Fruit fly (Drosophila melanogaster) whole organism, adult: Measurements from ENCODE around the gene Dpp10.

Source experiments
- cnc ChIP-seq, 2 experiments: fragments of >200 bp; optimal IDR thresholded peaks; 2 replicates each; lab custom pipeline; 2017
- tj ChIP-seq: fragments of 200-800 bp; sonication (Bioruptor generic); optimal IDR thresholded peaks from 3 replicates; lab custom pipeline; 2017; ENCODE audit warnings: missing biosample characterization, mild to moderate bottlenecking, missing genetic modification characterization, moderate library complexity
- toe ChIP-seq: fragments of 200-800 bp; sonication (Bioruptor generic); optimal IDR thresholded peaks from 2 replicates; lab custom pipeline; 2016; ENCODE audit warnings: missing biosample characterization, missing genetic modification characterization

DNA sequence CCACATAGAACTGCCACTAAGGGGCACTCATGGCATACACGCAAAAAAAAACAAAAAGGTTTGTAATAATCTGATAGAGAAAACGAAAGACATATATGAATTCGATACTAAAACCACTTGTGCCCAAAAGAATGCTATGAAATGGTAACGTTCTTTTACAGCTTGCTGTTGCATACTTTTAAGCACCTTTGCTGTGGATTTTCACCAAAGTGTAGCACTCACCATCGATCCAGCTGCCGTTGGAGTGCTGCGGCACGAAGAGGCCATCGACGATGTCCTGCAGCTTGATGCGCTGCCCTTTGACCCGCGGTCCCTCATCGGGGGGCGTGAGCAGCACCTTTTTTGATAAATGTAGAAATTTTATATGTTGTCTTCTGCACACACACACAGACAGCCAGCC lies 21.8 kb downstream of the Dpp10 start:
- no peak for TF ChIP-seq cnc (optimal IDR thresholded peaks at IDR 0.05; lab: Kevin White, UChicago)
- no peak for TF ChIP-seq toe
- no peak for TF ChIP-seq tj
